Worm (Caenorhabditis elegans): ENCODE results near the gene T01C8.3.

DNA sequence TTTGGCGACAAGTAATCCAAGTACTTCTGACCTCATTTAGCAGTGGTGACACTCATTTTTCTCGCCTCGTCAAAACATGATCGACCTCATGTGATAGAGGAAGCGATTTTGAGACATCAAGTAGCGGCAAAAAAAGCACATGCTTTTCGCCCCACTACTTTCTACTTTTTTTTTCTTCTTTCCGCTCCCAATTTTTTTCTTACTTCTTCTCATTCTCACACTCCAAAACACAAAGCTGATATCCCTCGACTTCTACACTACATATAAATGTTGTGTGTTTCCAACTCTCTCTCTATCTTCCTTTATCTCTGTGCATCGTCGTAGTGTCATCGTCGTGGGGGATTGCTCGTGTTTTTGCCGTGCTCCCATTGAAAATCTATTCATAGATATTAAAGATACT, 50.8 kb downstream of the T01C8.3 start:
- TF ChIP-seq skn-1 (tag; optimal IDR thresholded peaks at IDR 0.05) = no peak
- TF ChIP-seq dpl-1 (GFP tag; optimal IDR thresholded peaks at IDR 0.05) = no peak
- peak in 1 of 3 experiments; percentile 11 for TF ChIP-seq ceh-82 (tag; optimal IDR thresholded peaks at IDR 0.05)
- TF ChIP-seq elt-2 (tag; optimal IDR thresholded peaks at IDR 0.05) = no peak
